Fruit fly (Drosophila melanogaster) whole organism, embryonic: ENCODE results near the gene CG14694.
A peak's percentile ranks its signal among the peaks of the same experiment; 100 is the strongest.

ENCODE experiments used
- Aef1 ChIP-seq: fragments of 200-800 bp; sonication (Bioruptor generic); IDR thresholded peaks from 3 replicates; pipeline ENCODE4 v1.3.6; 2022; ENCODE audit warnings: missing biosample characterization, missing genetic modification characterization
- BEAF-32 ChIP-seq: fragments of 200-800 bp; sonication (Bioruptor generic); optimal IDR thresholded peaks from 3 replicates; lab custom pipeline; 2017; ENCODE audit warnings: missing biosample characterization, missing genetic modification characterization, mild to moderate bottlenecking, moderate library complexity, missing genetic modification reagents
- Bdp1 ChIP-seq: fragments of 200-800 bp; sonication (Bioruptor generic); optimal IDR thresholded peaks from 3 replicates; lab custom pipeline; 2016; ENCODE audit warnings: missing biosample characterization, missing genetic modification characterization
- Blimp-1 ChIP-seq: fragments of 200-800 bp; sonication (Bioruptor generic); optimal IDR thresholded peaks from 3 replicates; lab custom pipeline; 2018; ENCODE audit warnings: missing biosample characterization, missing genetic modification characterization, mild to moderate bottlenecking, moderate library complexity, missing genetic modification reagents
- BtbVII ChIP-seq: fragments of 200-800 bp; sonication (Bioruptor generic); optimal IDR thresholded peaks from 3 replicates; lab custom pipeline; 2017; ENCODE audit warnings: missing biosample characterization, mild to moderate bottlenecking, missing genetic modification characterization
- CG10274 ChIP-seq: fragments of 200-800 bp; sonication (Bioruptor generic); optimal IDR thresholded peaks from 3 replicates; lab custom pipeline; 2017; ENCODE audit warnings: missing biosample characterization, mild to moderate bottlenecking, missing genetic modification characterization
- CG12769 ChIP-seq: fragments of 200-800 bp; sonication (Bioruptor generic); optimal IDR thresholded peaks from 2 replicates; lab custom pipeline; 2019; ENCODE audit warnings: missing biosample characterization, mild to moderate bottlenecking, missing genetic modification characterization, moderate library complexity
- CG13296 ChIP-seq: fragments of 200-800 bp; sonication (Bioruptor generic); optimal IDR thresholded peaks from 3 replicates; lab custom pipeline; 2018; ENCODE audit warnings: missing biosample characterization, mild to moderate bottlenecking, missing genetic modification characterization
- CG1529 ChIP-seq: fragments of 200-800 bp; sonication (Bioruptor generic); optimal IDR thresholded peaks from 3 replicates; lab custom pipeline; 2018; ENCODE audit warnings: missing biosample characterization, missing genetic modification characterization
- CG2116 ChIP-seq: fragments of 200-800 bp; sonication (Bioruptor generic); optimal IDR thresholded peaks from 3 replicates; lab custom pipeline; 2018; ENCODE audit warnings: missing biosample characterization, mild to moderate bottlenecking, missing genetic modification characterization
- CG31441 ChIP-seq: fragments of 200-800 bp; sonication (Bioruptor generic); IDR thresholded peaks from 2 replicates; pipeline ENCODE4 v1.3.6; 2022; ENCODE audit warnings: missing biosample characterization, missing genetic modification characterization
- CG32532 ChIP-seq: fragments of 200-800 bp; sonication (Bioruptor generic); IDR thresholded peaks from 2 replicates; pipeline ENCODE4 v1.3.6; 2022; ENCODE audit warnings: missing biosample characterization, missing genetic modification characterization
- CG3281 ChIP-seq: fragments of 200-800 bp; sonication (Bioruptor generic); optimal IDR thresholded peaks from 3 replicates; lab custom pipeline; 2017; ENCODE audit warnings: missing biosample characterization, mild to moderate bottlenecking, missing genetic modification characterization
- CG4730 ChIP-seq: fragments of 200-800 bp; sonication (Bioruptor generic); IDR thresholded peaks from 2 replicates; pipeline ENCODE4 v1.3.6; 2022; ENCODE audit warnings: missing biosample characterization, missing genetic modification characterization
- CG4854 ChIP-seq: fragments of 200-800 bp; sonication (Bioruptor generic); optimal IDR thresholded peaks from 2 replicates; lab custom pipeline; 2016; ENCODE audit warnings: missing biosample characterization, missing genetic modification characterization, inconsistent platforms
- CG6791 ChIP-seq: fragments of 200-800 bp; sonication (Bioruptor generic); IDR thresholded peaks from 3 replicates; pipeline ENCODE4 v1.3.6; 2022; ENCODE audit warnings: missing biosample characterization, missing genetic modification characterization; ENCODE audit not compliant: partially characterized antibody
- CG7357 ChIP-seq: fragments of 200-800 bp; sonication (Bioruptor generic); IDR thresholded peaks from 3 replicates; pipeline ENCODE4 v1.3.6; 2022; ENCODE audit warnings: missing biosample characterization, missing genetic modification characterization
- CkIIα-i1 ChIP-seq: fragments of 200-800 bp; sonication (Bioruptor generic); IDR thresholded peaks from 2 replicates; pipeline ENCODE4 v1.3.6; 2022; ENCODE audit warnings: missing biosample characterization, missing genetic modification characterization
- CoRest ChIP-seq: fragments of 200-800 bp; sonication (Bioruptor generic); optimal IDR thresholded peaks from 3 replicates; lab custom pipeline; 2018; ENCODE audit warnings: missing biosample characterization, mild to moderate bottlenecking, missing genetic modification characterization, moderate library complexity
- Deaf1 ChIP-seq: fragments of 200-800 bp; optimal IDR thresholded peaks from 3 replicates; lab custom pipeline; 2019; ENCODE audit warnings: missing biosample characterization, mild to moderate bottlenecking, missing genetic modification characterization, moderate library complexity
- Dll ChIP-seq: fragments of 200-800 bp; sonication (Bioruptor generic); IDR thresholded peaks from 4 replicates; pipeline ENCODE4 v1.3.6; 2022; ENCODE audit warnings: missing biosample characterization, missing genetic modification characterization; ENCODE audit not compliant: partially characterized antibody
- GATAe ChIP-seq: fragments of 200-800 bp; sonication (Bioruptor generic); conservative IDR thresholded peaks from 2 replicates; pipeline ENCODE4 v1.3.6; 2022; ENCODE audit warnings: missing biosample characterization, missing genetic modification characterization
- H15 ChIP-seq: fragments of 200-800 bp; sonication (Bioruptor generic); IDR thresholded peaks from 3 replicates; pipeline ENCODE4 v1.3.6; 2022; ENCODE audit warnings: missing biosample characterization, missing genetic modification characterization
- Hmr ChIP-seq: fragments of 200-800 bp; sonication (Bioruptor generic); optimal IDR thresholded peaks from 3 replicates; lab custom pipeline; 2017; ENCODE audit warnings: mild to moderate bottlenecking, missing biosample characterization, missing genetic modification reagents, missing genetic modification characterization
- Hmx ChIP-seq: fragments of 200-800 bp; sonication (Bioruptor generic); optimal IDR thresholded peaks from 2 replicates; lab custom pipeline; 2016; ENCODE audit warnings: missing biosample characterization, missing genetic modification characterization
- PHDP ChIP-seq: fragments of 200-800 bp; sonication (Bioruptor generic); optimal IDR thresholded peaks from 3 replicates; lab custom pipeline; 2018; ENCODE audit warnings: missing biosample characterization, mild to moderate bottlenecking, missing genetic modification characterization, moderate library complexity
- Trl ChIP-seq, 3 experiments: fragments of >200 bp in 2 of 3; fragments of 200-800 bp in 1 of 3; sonication (Bioruptor generic) in 1 of 3; optimal IDR thresholded peaks; 2 replicates in 1 of 3; 3 replicates in 2 of 3; lab custom pipeline; 2016 to 2017; ENCODE audit warnings: missing biosample characterization in 1 of 3, missing genetic modification characterization in 1 of 3
- Xrp1 ChIP-seq: fragments of 200-800 bp; sonication (Bioruptor generic); IDR thresholded peaks from 2 replicates; pipeline ENCODE4 v1.3.6; 2022; ENCODE audit warnings: missing biosample characterization, missing genetic modification characterization
- ato ChIP-seq: fragments of 200-800 bp; sonication (Bioruptor generic); IDR thresholded peaks from 2 replicates; pipeline ENCODE4 v1.3.6; 2022; ENCODE audit warnings: missing biosample characterization, missing genetic modification characterization; ENCODE audit not compliant: partially characterized antibody
- chn ChIP-seq: fragments of 200-800 bp; sonication (Bioruptor generic); optimal IDR thresholded peaks from 2 replicates; lab custom pipeline; 2016; ENCODE audit warnings: missing biosample characterization, missing genetic modification characterization
- crc ChIP-seq: fragments of 200-800 bp; sonication (Bioruptor generic); optimal IDR thresholded peaks from 2 replicates; lab custom pipeline; 2016; ENCODE audit warnings: missing biosample characterization, missing genetic modification characterization
- crol ChIP-seq: fragments of 200-800 bp; sonication (Bioruptor generic); IDR thresholded peaks from 2 replicates; pipeline ENCODE4 v1.3.6; 2022; ENCODE audit warnings: missing biosample characterization, missing genetic modification characterization
- danr ChIP-seq: fragments of 200-800 bp; sonication (Bioruptor generic); IDR thresholded peaks from 2 replicates; pipeline ENCODE4 v1.3.6; 2022; ENCODE audit warnings: missing biosample characterization, missing genetic modification characterization
- dm ChIP-seq: fragments of 200-800 bp; sonication (Bioruptor generic); optimal IDR thresholded peaks from 3 replicates; lab custom pipeline; 2016; ENCODE audit warnings: missing biosample characterization, missing genetic modification characterization
- h ChIP-seq: fragments of >200 bp; optimal IDR thresholded peaks from 2 replicates; lab custom pipeline; 2017
- ham ChIP-seq: fragments of 200-800 bp; sonication (Bioruptor generic); IDR thresholded peaks from 2 replicates; pipeline ENCODE4 v1.3.6; 2022; ENCODE audit warnings: missing biosample characterization, missing genetic modification characterization
- insv ChIP-seq, 2 experiments: fragments of 200-800 bp; sonication (Bioruptor generic); optimal IDR thresholded peaks; 3 replicates each; lab custom pipeline; 2016 to 2018; ENCODE audit warnings: missing biosample characterization in 2 of 2, missing genetic modification characterization in 2 of 2
- jumu ChIP-seq: fragments of 200-800 bp; sonication (Bioruptor generic); optimal IDR thresholded peaks from 3 replicates; lab custom pipeline; 2016; ENCODE audit warnings: missing biosample characterization, missing genetic modification characterization
- kni ChIP-seq: fragments of 200-800 bp; sonication (Bioruptor generic); optimal IDR thresholded peaks from 3 replicates; lab custom pipeline; 2017; ENCODE audit warnings: mild to moderate bottlenecking, missing biosample characterization, missing genetic modification reagents, missing genetic modification characterization
- pan ChIP-seq, 4 experiments: fragments of >200 bp in 3 of 4; fragments of 200-800 bp in 1 of 4; sonication (Bioruptor generic) in 1 of 4; optimal IDR thresholded peaks in 3 of 4; IDR thresholded peaks in 1 of 4; 2 replicates each; pipeline versions ENCODE4 v1.3.6 to Lab custom; 2017 to 2022; ENCODE audit warnings: missing biosample characterization in 2 of 4, missing genetic modification characterization in 2 of 4, mixed read lengths in 1 of 4
- psq ChIP-seq: fragments of 200-800 bp; sonication (Bioruptor generic); optimal IDR thresholded peaks from 2 replicates; lab custom pipeline; 2017; ENCODE audit warnings: missing biosample characterization, missing genetic modification characterization
- sim ChIP-seq: fragments of 200-800 bp; sonication (Bioruptor generic); IDR thresholded peaks from 2 replicates; pipeline ENCODE4 v1.3.6; 2022; ENCODE audit warnings: missing biosample characterization, missing genetic modification characterization
- tgo ChIP-seq: fragments of 200-800 bp; sonication (Bioruptor generic); IDR thresholded peaks from 3 replicates; pipeline ENCODE4 v1.3.6; 2022; ENCODE audit warnings: missing biosample characterization, missing genetic modification characterization
- tna ChIP-seq: fragments of 200-800 bp; sonication (Bioruptor generic); IDR thresholded peaks from 2 replicates; pipeline ENCODE4 v1.3.6; 2022; ENCODE audit warnings: missing biosample characterization, missing genetic modification characterization; ENCODE audit not compliant: partially characterized antibody
- toy ChIP-seq: fragments of 200-800 bp; sonication (Bioruptor generic); IDR thresholded peaks from 2 replicates; pipeline ENCODE4 v1.3.6; 2022; ENCODE audit warnings: missing biosample characterization, missing genetic modification characterization
- ttk ChIP-seq: fragments of 200-800 bp; sonication (Bioruptor generic); IDR thresholded peaks from 2 replicates; pipeline ENCODE4 v2.1.2; 2022; ENCODE audit warnings: missing biosample characterization, missing genetic modification characterization
- tup ChIP-seq: fragments of 200-800 bp; sonication (Bioruptor generic); optimal IDR thresholded peaks from 2 replicates; lab custom pipeline; 2016; ENCODE audit warnings: missing biosample characterization, mild to moderate bottlenecking, missing genetic modification characterization, moderate library complexity
- unc-4 ChIP-seq: fragments of 200-800 bp; sonication (Bioruptor generic); IDR thresholded peaks from 2 replicates; pipeline ENCODE4 v1.3.6; 2022; ENCODE audit warnings: missing biosample characterization, missing genetic modification characterization; ENCODE audit not compliant: partially characterized antibody
- z ChIP-seq: fragments of 200-800 bp; sonication (Bioruptor generic); IDR thresholded peaks from 3 replicates; pipeline ENCODE4 v1.3.6; 2022; ENCODE audit warnings: missing biosample characterization, missing genetic modification characterization

CG14694 gene

dm6 chr3R:10826796-10827524 is 32.7 kb downstream of the CG14694 start, which contains the start of gene Cad86C (continued):
- TF ChIP-seq BEAF-32 (GFP tag; lab: Kevin White, UChicago) (no peak), crol (GFP tag; lab: Robert Waterston, UW) (no peak), CG4730 (GFP tag; lab: Robert Waterston, UW) (no peak), CG1529 (GFP tag; lab: Kevin White, UChicago) (no peak), toy (GFP tag; lab: Robert Waterston, UW) (no peak), insv (GFP tag; optimal IDR thresholded peaks at IDR 0.05; lab: Kevin White, UChicago) (no peak), Hmr (GFP tag; lab: Kevin White, UChicago) (no peak), Hmx (GFP tag; lab: Kevin White, UChicago) (no peak), CkIIα-i1 (GFP tag; lab: Robert Waterston, UW) (no peak), CG7357 (GFP tag; lab: Robert Waterston, UW) (no peak), chn (GFP tag; lab: Kevin White, UChicago) (no peak), Trl (optimal IDR thresholded peaks at IDR 0.05; lab: Kevin White, UChicago) (peak; percentile 95 to 96), Trl (GFP tag; optimal IDR thresholded peaks at IDR 0.05; lab: Kevin White, UChicago) (no peak), CG12769 (tag; lab: Kevin White, UChicago) (peak; percentile 91), CG10274 (GFP tag; lab: Kevin White, UChicago) (no peak), z (peak; percentile 86), sim (peak; percentile 11; the same call in 1 of the 2 replicates), Blimp-1 (GFP tag; lab: Kevin White, UChicago) (no peak), Bdp1 (GFP tag; lab: Kevin White, UChicago) (no peak), h (lab: Kevin White, UChicago) (no peak), kni (GFP tag; lab: Kevin White, UChicago) (peak; percentile 63), CG6791 (GFP tag; lab: Robert Waterston, UW) (peak; percentile 63; the same call in 2 of the 3 replicates), GATAe (no peak), CG32532 (peak; percentile 63; the same call in 1 of the 2 replicates), Aef1 (GFP tag; lab: Robert Waterston, UW) (no peak), ham (GFP tag; lab: Robert Waterston, UW) (no peak), unc-4 (GFP tag; lab: Robert Waterston, UW) (peak; percentile 45; the same call in 1 of the 2 replicates), pan (optimal IDR thresholded peaks at IDR 0.05; lab: Kevin White, UChicago) (no peak), pan (GFP tag; optimal IDR thresholded peaks at IDR 0.05 in 1 of 2, IDR thresholded peaks at IDR 0.05 in 1 of 2) (peak in 1 of 2 experiments; percentile 19), CG3281 (GFP tag; lab: Kevin White, UChicago) (no peak), crc (GFP tag; lab: Kevin White, UChicago) (no peak), BtbVII (GFP tag; lab: Kevin White, UChicago) (peak; percentile 13), CG13296 (GFP tag; lab: Kevin White, UChicago) (no peak), Dll (GFP tag; lab: Robert Waterston, UW) (peak; percentile 58; the same call in 2 of the 4 replicates), ttk (no peak), CG2116 (GFP tag; lab: Kevin White, UChicago) (no peak), CoRest (no peak), ato (GFP tag; lab: Robert Waterston, UW) (peak; percentile 45; the same call in 1 of the 2 replicates), tup (GFP tag; lab: Kevin White, UChicago) (no peak), Xrp1 (peak; percentile 6; the same call in 1 of the 2 replicates), PHDP (tag; lab: Kevin White, UChicago) (no peak), tna (GFP tag; lab: Robert Waterston, UW) (peak; percentile 72), Deaf1 (tag; lab: Kevin White, UChicago) (peak; percentile 31), jumu (GFP tag; lab: Kevin White, UChicago) (no peak), tgo (no peak), CG4854 (GFP tag; lab: Kevin White, UChicago) (no peak), danr (GFP tag; lab: Robert Waterston, UW) (no peak), dm (no peak), H15 (no peak), psq (GFP tag; lab: Kevin White, UChicago) (no peak), CG31441 (GFP tag; lab: Robert Waterston, UW) (no peak)
